Fruit fly (Drosophila melanogaster) Kc167 (cell line): ENCODE results near the gene vito.

Source experiments
- Myc ChIP-seq: fragments of >200 bp; optimal IDR thresholded peaks from 2 replicates; lab custom pipeline; 2017; ENCODE audit warnings: missing external identifiers
- Sin3A ChIP-seq: fragments of >200 bp; optimal IDR thresholded peaks from 2 replicates; lab custom pipeline; 2018; ENCODE audit warnings: missing external identifiers
- h ChIP-seq: fragments of >200 bp; optimal IDR thresholded peaks from 3 replicates; lab custom pipeline; 2018; ENCODE audit warnings: missing external identifiers
- insv ChIP-seq: fragments of >200 bp; optimal IDR thresholded peaks from 3 replicates; lab custom pipeline; 2018; ENCODE audit warnings: missing external identifiers
- psq ChIP-seq: fragments of >200 bp; optimal IDR thresholded peaks from 2 replicates; lab custom pipeline; 2017; ENCODE audit warnings: missing external identifiers
- ttk ChIP-seq: sonication (Bioruptor generic); optimal IDR thresholded peaks from 2 replicates; lab custom pipeline; 2017; ENCODE audit warnings: missing external identifiers

The vito gene

dm6 chr3L:5764922-5765843, 11.9 kb downstream of the vito start, which contains the start of gene CG10576:
CG10576 (minus strand) TSS chr3L:5765702.
- TF ChIP-seq Myc: no peak
- TF ChIP-seq Sin3A (lab: Kevin White, UChicago): no peak
- TF ChIP-seq ttk (lab: Kevin White, UChicago): no peak
- TF ChIP-seq insv (lab: Kevin White, UChicago): no peak
- TF ChIP-seq h: no peak
- TF ChIP-seq psq: no peak

dm6 chr3L:5753605-5754365, 23.3 kb downstream of the vito start:
- TF ChIP-seq h (no peak), insv (lab: Kevin White, UChicago) (no peak), ttk (lab: Kevin White, UChicago) (no peak)

DNA sequence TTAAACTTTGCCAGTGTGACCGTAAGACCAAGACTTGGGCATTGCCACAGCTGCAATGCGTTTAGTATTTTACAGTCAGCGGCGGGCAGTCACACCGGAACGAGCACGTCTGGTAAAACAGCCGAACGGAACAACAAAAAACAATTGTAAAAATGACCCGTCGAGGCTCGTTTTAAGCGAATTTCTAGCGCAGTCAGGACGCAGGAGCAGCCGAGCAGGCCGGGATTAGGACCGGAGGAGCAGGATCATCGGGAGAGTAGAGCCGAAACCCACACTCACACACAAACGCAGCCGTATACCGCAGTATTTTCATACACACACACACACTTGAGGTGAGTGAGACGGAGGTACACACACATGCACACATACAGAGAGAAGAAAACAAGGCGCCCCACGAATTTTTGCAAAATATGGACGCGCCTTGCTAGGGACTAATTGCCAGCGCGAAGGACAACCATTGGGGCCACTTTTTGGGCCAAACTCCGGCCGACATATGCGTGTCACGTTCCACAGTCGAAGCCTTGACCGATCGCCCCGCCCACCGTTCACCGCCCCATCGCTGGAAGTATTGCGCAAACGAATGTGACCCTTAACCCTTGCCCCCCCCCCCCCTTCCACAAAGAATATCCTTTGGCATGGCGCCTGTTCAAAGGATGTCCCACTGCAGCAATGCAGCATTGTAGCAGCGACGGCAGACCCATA, 24.1 kb downstream of the vito start, which contains the start of gene Usp47:
TSS of gene Usp47 (plus strand) at position 71 of the 702 bp plus-strand sequence.
- no peak for TF ChIP-seq Myc
- TF ChIP-seq ttk (lab: Kevin White, UChicago): no peak
- TF ChIP-seq psq: no peak
- no peak for TF ChIP-seq h
- no peak for TF ChIP-seq insv (lab: Kevin White, UChicago)
- no peak for TF ChIP-seq Sin3A (lab: Kevin White, UChicago)

DNA sequence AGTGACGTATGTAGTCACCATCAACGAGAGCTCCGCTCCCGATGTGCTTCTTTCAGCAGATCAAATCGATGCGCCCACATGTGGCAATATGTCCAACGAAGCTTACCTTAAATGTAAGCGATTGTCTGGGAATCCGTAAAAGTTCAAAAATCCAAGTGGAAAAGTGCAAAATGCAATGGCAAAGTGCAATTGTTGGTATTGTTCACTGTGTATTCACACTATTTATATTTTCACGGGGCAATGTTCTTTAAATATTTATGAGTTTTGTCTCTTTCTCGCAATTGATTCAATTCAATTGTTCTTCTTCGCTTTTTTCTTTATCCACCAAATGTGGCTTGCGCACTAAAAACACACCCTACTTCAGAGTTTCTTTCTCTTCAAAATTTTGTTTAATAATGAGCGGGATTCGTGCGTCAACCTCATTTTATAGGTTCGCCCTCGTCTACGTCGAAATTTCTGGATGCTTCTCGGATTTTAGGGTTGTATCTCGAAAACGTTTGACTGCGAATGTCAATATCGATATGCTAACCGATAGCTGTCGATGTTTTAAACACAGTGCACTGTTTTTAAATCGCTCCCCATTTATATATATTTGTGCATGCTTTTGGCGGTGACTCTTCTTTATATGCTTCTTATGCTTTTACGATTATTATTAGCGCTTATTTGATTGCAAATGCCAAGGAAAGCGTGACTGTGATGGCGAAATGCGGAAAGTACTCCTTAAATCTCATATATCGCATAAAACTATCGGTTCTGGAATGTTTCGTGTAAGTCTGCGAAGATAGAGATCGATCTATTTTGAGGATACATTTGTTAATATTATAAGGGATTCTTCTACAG, 25.2 kb downstream of the vito start, which contains the start of gene DnaJ-1:
TSS of gene DnaJ-1 (minus strand) at position 450 of the 840 bp plus-strand sequence.
- TF ChIP-seq Sin3A (lab: Kevin White, UChicago) (no peak), h (no peak), ttk (lab: Kevin White, UChicago) (no peak), psq (no peak), Myc (no peak), insv (lab: Kevin White, UChicago) (no peak)

DNA sequence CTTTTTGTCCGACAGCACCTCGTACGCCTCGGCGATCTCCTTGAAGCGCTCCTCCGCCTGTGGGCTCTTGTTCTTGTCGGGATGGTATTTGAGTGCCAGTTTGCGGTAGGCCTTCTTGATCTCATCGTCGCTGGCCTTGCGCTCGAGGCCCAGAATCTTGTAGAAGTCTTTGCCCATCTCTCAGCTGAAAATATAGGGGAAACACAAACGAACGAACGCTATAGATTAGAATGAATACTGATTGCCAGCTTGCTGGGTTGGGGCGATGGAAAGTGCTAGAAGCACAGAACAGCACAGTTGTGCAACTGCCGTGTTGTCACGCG, 25.8 kb downstream of the vito start:
- no peak for TF ChIP-seq psq
- no peak for TF ChIP-seq Myc
- no peak for TF ChIP-seq Sin3A (lab: Kevin White, UChicago)
- TF ChIP-seq h: no peak
- no peak for TF ChIP-seq ttk (lab: Kevin White, UChicago)
- TF ChIP-seq insv (lab: Kevin White, UChicago): no peak

dm6 chr3L:5749616-5750336, 27.4 kb downstream of the vito start:
- TF ChIP-seq h (no peak), Myc (no peak), psq (no peak), Sin3A (lab: Kevin White, UChicago) (no peak), ttk (lab: Kevin White, UChicago) (no peak), insv (lab: Kevin White, UChicago) (no peak)

- TF ChIP-seq insv (lab: Kevin White, UChicago): no peak
- TF ChIP-seq h: no peak
- no peak for TF ChIP-seq Myc
- no peak for TF ChIP-seq ttk (lab: Kevin White, UChicago)
- no peak for TF ChIP-seq Sin3A (lab: Kevin White, UChicago)
- TF ChIP-seq psq: no peak
Observed at dm6 chr3L:5731639-5732038, 45.5 kb downstream of the vito start.
